Worm (Caenorhabditis elegans): ENCODE measurements around the gene apc-11.

Gene apc-11

ce11 chrIII:4581495-4581894 lies 12.7 kb downstream of the apc-11 start, which contains the start of gene F35G12.12:
TSS of gene F35G12.12 (plus strand) at chrIII:4581795.
- TF ChIP-seq bed-2 (GFP tag; IDR thresholded peaks at IDR 0.05) (no peak), hlh-26 (GFP tag; conservative IDR thresholded peaks at IDR 0.05) (no peak), T07F8.4 (tag; optimal IDR thresholded peaks at IDR 0.05) (no peak), zfh-2 (GFP tag; conservative IDR thresholded peaks at IDR 0.05) (no peak), bed-1 (GFP tag; IDR thresholded peaks at IDR 0.05) (no peak), ceh-40 (GFP tag; IDR thresholded peaks at IDR 0.05) (no peak)

- TF ChIP-seq K12H6.12 (tag; optimal IDR thresholded peaks at IDR 0.05) (no peak), snpc-4 (GFP tag; optimal IDR thresholded peaks at IDR 0.05) (no peak), snpc-4 (tag; optimal IDR thresholded peaks at IDR 0.05) (peak in 2 of 4 experiments; percentile 22 to 26), F57C9.4 (tag; optimal IDR thresholded peaks at IDR 0.05) (no peak), attf-5 (GFP tag; optimal IDR thresholded peaks at IDR 0.05) (peak; percentile 15), F23B12.7 (tag; optimal IDR thresholded peaks at IDR 0.05; ENCODE audit: insufficient read depth) (peak; percentile 52), nhr-80 (tag; optimal IDR thresholded peaks at IDR 0.05) (peak; percentile 28), B0336.3 (GFP tag; IDR thresholded peaks at IDR 0.05) (no peak), egl-18 (GFP tag; IDR thresholded peaks at IDR 0.05) (no peak)
These were observed 15.8 kb downstream of the apc-11 start, which contains the start of the genes sel-5 and wdr-48 for ce11 chrIII:4578385-4578903. TSS of gene sel-5 (minus strand) at chrIII:4578437. TSS of gene wdr-48 (plus strand) at chrIII:4578853.

- TF ChIP-seq akir-1 (GFP tag; optimal IDR thresholded peaks at IDR 0.05) (no peak), K12H6.12 (tag; optimal IDR thresholded peaks at IDR 0.05) (peak; percentile 45), rcor-1 (GFP tag; IDR thresholded peaks at IDR 0.05) (peak; percentile 63; the same call in 1 of the 2 replicates), ztf-6 (GFP tag; IDR thresholded peaks at IDR 0.05) (no peak), lin-54 (GFP tag; optimal IDR thresholded peaks at IDR 0.05) (peak; percentile 55), somi-1 (GFP tag; optimal IDR thresholded peaks at IDR 0.05) (no peak), T26A5.8 (tag; optimal IDR thresholded peaks at IDR 0.05) (no peak), madf-3 (GFP tag; IDR thresholded peaks at IDR 0.05) (no peak), ZK185.1 (tag; optimal IDR thresholded peaks at IDR 0.05; ENCODE audit: poor library complexity, severe bottlenecking) (peak; percentile 83), C17E4.6 (GFP tag; IDR thresholded peaks at IDR 0.05) (no peak), mes-4 (tag; optimal IDR thresholded peaks at IDR 0.05) (no peak), F37B4.10 (GFP tag; IDR thresholded peaks at IDR 0.05) (no peak), ekl-4 (GFP tag; IDR thresholded peaks at IDR 0.05) (0 out of 2 replicates have a peak, but pooled peaks have one; percentile 26), ztf-28 (GFP tag; IDR thresholded peaks at IDR 0.05) (no peak), tbx-9 (tag; optimal IDR thresholded peaks at IDR 0.05; ENCODE audit: borderline replicate concordance) (no peak), F33H1.4 (GFP tag; IDR thresholded peaks at IDR 0.05) (peak; percentile 59; the same call in 1 of the 2 replicates), lsl-1 (GFP tag; optimal IDR thresholded peaks at IDR 0.05) (peak; percentile 42), let-607 (tag; optimal IDR thresholded peaks at IDR 0.05) (peak in 1 of 2 experiments; percentile 11), snpc-4 (GFP tag; optimal IDR thresholded peaks at IDR 0.05) (no peak), snpc-4 (tag; optimal IDR thresholded peaks at IDR 0.05) (peak in 3 of 4 experiments; percentile 8 to 63 (median 12)), snpc-1.3 (tag; optimal IDR thresholded peaks at IDR 0.05; ENCODE audit: insufficient read depth) (peak; percentile 50), egl-44 (GFP tag; IDR thresholded peaks at IDR 0.05) (0 out of 2 replicates have a peak, but pooled peaks have one; percentile 55), F55B11.4 (tag; optimal IDR thresholded peaks at IDR 0.05; ENCODE audit: borderline replicate concordance, insufficient read depth) (no peak), ztf-18 (tag; optimal IDR thresholded peaks at IDR 0.05) (peak; percentile 51), hmg-1.2 (GFP tag; IDR thresholded peaks at IDR 0.05) (peak; percentile 61), die-1 (tag; optimal IDR thresholded peaks at IDR 0.05) (peak; percentile 21), ets-4 (GFP tag; optimal IDR thresholded peaks at IDR 0.05) (no peak), ceh-79 (tag; optimal IDR thresholded peaks at IDR 0.05) (no peak), Y53F4B.3 (GFP tag; IDR thresholded peaks at IDR 0.05) (no peak), F39B2.1 (GFP tag; IDR thresholded peaks at IDR 0.05) (no peak), B0261.1 (tag; optimal IDR thresholded peaks at IDR 0.05) (no peak), unc-130 (GFP tag; optimal IDR thresholded peaks at IDR 0.05) (peak; percentile 65)
These were observed 25.8 kb downstream of the apc-11 start, which contains the start of gene idhg-1 for ce11 chrIII:4568455-4568854. TSS of gene idhg-1 (plus strand) at chrIII:4568797.
